Comparison of ENCODE assay signal across 4 fruit fly cellular contexts in genomic region chr3R:29304094-29304493, dm6.
TF ChIP-seq lines count a peak whose summit lies in the region.

No protein-coding gene starts in this region.

- no peak for TF ChIP-seq CTCF in whole organism, embryonic (GFP tag; optimal IDR thresholded peaks at IDR 0.05; lab: Kevin White, UChicago)

TF ChIP-seq in whole organism, adult, 20 proteins besides CTCF, POLR2A, EP300 and RAD21:
- peak; percentile 42 for TF ChIP-seq pad (GFP tag; optimal IDR thresholded peaks at IDR 0.05; lab: Kevin White, UChicago)
- TF ChIP-seq CG5204 (GFP tag; optimal IDR thresholded peaks at IDR 0.05; lab: Kevin White, UChicago): no peak

TF ChIP-seq in whole organism, embryonic, 481 proteins besides CTCF, POLR2A, EP300 and RAD21:
- TF ChIP-seq CG17829 (tag; optimal IDR thresholded peaks at IDR 0.05; lab: Kevin White, UChicago) (peak; percentile 10), bab2 (GFP tag; optimal IDR thresholded peaks at IDR 0.05; lab: Kevin White, UChicago) (no peak), crol (GFP tag; IDR thresholded peaks at IDR 0.05; lab: Robert Waterston, UW) (peak; percentile 11; the same call in 1 of the 2 replicates), CG7556 (GFP tag; optimal IDR thresholded peaks at IDR 0.05; lab: Kevin White, UChicago) (no peak), kni (GFP tag; optimal IDR thresholded peaks at IDR 0.05; lab: Kevin White, UChicago) (peak; percentile 77), CG12104 (GFP tag; optimal IDR thresholded peaks at IDR 0.05; lab: Kevin White, UChicago) (no peak), ci (GFP tag; IDR thresholded peaks at IDR 0.05; lab: Robert Waterston, UW) (no peak), CG3065 (GFP tag; optimal IDR thresholded peaks at IDR 0.05; lab: Kevin White, UChicago) (no peak), tll (GFP tag; optimal IDR thresholded peaks at IDR 0.05; lab: Kevin White, UChicago) (peak in 1 of 2 experiments; percentile 42), Sox100B (GFP tag; optimal IDR thresholded peaks at IDR 0.05; lab: Kevin White, UChicago) (no peak), pros (GFP tag; optimal IDR thresholded peaks at IDR 0.05; lab: Kevin White, UChicago) (peak; percentile 35), nerfin-2 (GFP tag; IDR thresholded peaks at IDR 0.05; lab: Robert Waterston, UW; ENCODE audit: partially characterized antibody) (no peak), CG18599 (GFP tag; optimal IDR thresholded peaks at IDR 0.05; lab: Kevin White, UChicago) (no peak), CG4282 (GFP tag; optimal IDR thresholded peaks at IDR 0.05; lab: Kevin White, UChicago) (no peak), CG15479 (GFP tag; optimal IDR thresholded peaks at IDR 0.05; lab: Kevin White, UChicago) (peak; percentile 17), zen (tag; optimal IDR thresholded peaks at IDR 0.05; lab: Kevin White, UChicago) (peak; percentile 15), insv (GFP tag; optimal IDR thresholded peaks at IDR 0.05; lab: Kevin White, UChicago) (peak; percentile 67 to 97), zfh1 (GFP tag; IDR thresholded peaks at IDR 0.05; lab: Robert Waterston, UW) (no peak), D (optimal IDR thresholded peaks at IDR 0.05; lab: Kevin White, UChicago) (peak; percentile 44), D (GFP tag; optimal IDR thresholded peaks at IDR 0.05; lab: Kevin White, UChicago) (no peak), Kr (GFP tag; optimal IDR thresholded peaks at IDR 0.05; lab: Kevin White, UChicago) (peak; percentile 9)

TF ChIP-seq in whole organism, prepupa, 60 proteins besides CTCF, POLR2A, EP300 and RAD21:
- TF ChIP-seq Lpt (GFP tag; optimal IDR thresholded peaks at IDR 0.05; lab: Kevin White, UChicago) (peak; percentile 42), CG6163 (GFP tag; IDR thresholded peaks at IDR 0.05; lab: Robert Waterston, UW) (peak; percentile 23; the same call in 1 of the 3 replicates), ss (GFP tag; optimal IDR thresholded peaks at IDR 0.05; lab: Kevin White, UChicago) (peak in 1 of 2 experiments; percentile 16), CG11294 (GFP tag; IDR thresholded peaks at IDR 0.05; lab: Robert Waterston, UW) (no peak)

TF ChIP-seq in whole organism, pupa, 21 proteins besides CTCF, POLR2A, EP300 and RAD21:
- no peak for TF ChIP-seq CG10348 (GFP tag; IDR thresholded peaks at IDR 0.05; lab: Robert Waterston, UW)
- no peak for TF ChIP-seq D1 (tag; optimal IDR thresholded peaks at IDR 0.05; lab: Kevin White, UChicago)
- TF ChIP-seq EcR (GFP tag; optimal IDR thresholded peaks at IDR 0.05; lab: Kevin White, UChicago): peak; percentile 32
- TF ChIP-seq gl (tag; optimal IDR thresholded peaks at IDR 0.05; lab: Kevin White, UChicago): no peak
